Fruit fly (Drosophila melanogaster): ENCODE data around the gene Grx1.

Grx1 gene

dm6 chr3L:18822049-18822448 lies 47.0 kb upstream of the Grx1 start:
- TF ChIP-seq CHES-1-like (GFP tag; optimal IDR thresholded peaks at IDR 0.05) (no peak), Rx (GFP tag; IDR thresholded peaks at IDR 0.05) (no peak), ttk (GFP tag; IDR thresholded peaks at IDR 0.05) (no peak), pfk (GFP tag; optimal IDR thresholded peaks at IDR 0.05) (no peak), Sin3A (optimal IDR thresholded peaks at IDR 0.05) (no peak), dati (GFP tag; IDR thresholded peaks at IDR 0.05) (no peak), Nf-YA (GFP tag; IDR thresholded peaks at IDR 0.05) (no peak), chm (GFP tag; IDR thresholded peaks at IDR 0.05) (no peak), lola (GFP tag; optimal IDR thresholded peaks at IDR 0.05) (no peak), CG18599 (GFP tag; optimal IDR thresholded peaks at IDR 0.05) (no peak), kay (GFP tag; optimal IDR thresholded peaks at IDR 0.05) (no peak), CG7987 (GFP tag; optimal IDR thresholded peaks at IDR 0.05) (no peak), fd3F (GFP tag; optimal IDR thresholded peaks at IDR 0.05) (no peak), CG15601 (tag; optimal IDR thresholded peaks at IDR 0.05) (no peak), CG9727 (GFP tag; optimal IDR thresholded peaks at IDR 0.05) (no peak), ATbp (GFP tag; optimal IDR thresholded peaks at IDR 0.05) (no peak), CG6791 (GFP tag; IDR thresholded peaks at IDR 0.05; ENCODE audit: partially characterized antibody) (no peak), HHEX (GFP tag; optimal IDR thresholded peaks at IDR 0.05) (no peak)

dm6 chr3L:18822450-18823220 lies 46.4 kb upstream of the Grx1 start, which contains the start of gene Cat:
TSS of gene Cat (plus strand) at chr3L:18822604.
- TF ChIP-seq ash1 (GFP tag; optimal IDR thresholded peaks at IDR 0.05) (no peak), E2f2 (GFP tag; IDR thresholded peaks at IDR 0.05) (peak; percentile 28; the same call in 1 of the 2 replicates), CG6689 (GFP tag; IDR thresholded peaks at IDR 0.05) (no peak; the same call in none of the 2 replicates), HLHmδ (GFP tag; optimal IDR thresholded peaks at IDR 0.05) (no peak), da (GFP tag; optimal IDR thresholded peaks at IDR 0.05) (no peak), z (GFP tag; IDR thresholded peaks at IDR 0.05) (no peak), gce (GFP tag; IDR thresholded peaks at IDR 0.05) (no peak), CG10267 (tag; optimal IDR thresholded peaks at IDR 0.05) (peak; percentile 46), CG7357 (GFP tag; IDR thresholded peaks at IDR 0.05) (0 out of 3 replicates have a peak, but pooled peaks have one; percentile 21), CG6654 (GFP tag; optimal IDR thresholded peaks at IDR 0.05) (no peak), CG16813 (GFP tag; IDR thresholded peaks at IDR 0.05; ENCODE audit: partially characterized antibody) (no peak; the same call in 2 of the 3 replicates), CG13424 (tag; optimal IDR thresholded peaks at IDR 0.05) (peak; percentile 60), jigr1 (GFP tag; IDR thresholded peaks at IDR 0.05) (no peak), CG31224 (GFP tag; IDR thresholded peaks at IDR 0.05) (no peak), ind (GFP tag; optimal IDR thresholded peaks at IDR 0.05) (peak; percentile 45), CG15479 (GFP tag; optimal IDR thresholded peaks at IDR 0.05) (no peak), zen2 (GFP tag; IDR thresholded peaks at IDR 0.05; ENCODE audit: partially characterized antibody) (no peak; the same call in 2 of the 3 replicates), shn (GFP tag; optimal IDR thresholded peaks at IDR 0.05) (peak; percentile 30), Max (GFP tag; optimal IDR thresholded peaks at IDR 0.05) (peak; percentile 59), fd102C (GFP tag; optimal IDR thresholded peaks at IDR 0.05) (no peak), gsb (GFP tag; IDR thresholded peaks at IDR 0.05) (no peak), HLH54F (GFP tag; optimal IDR thresholded peaks at IDR 0.05) (no peak), CG7271 (tag; optimal IDR thresholded peaks at IDR 0.05) (no peak), wor (GFP tag; IDR thresholded peaks at IDR 0.05) (no peak), nerfin-2 (GFP tag; IDR thresholded peaks at IDR 0.05; ENCODE audit: partially characterized antibody) (peak; percentile 78; the same call in 1 of the 2 replicates), CG17385 (GFP tag; optimal IDR thresholded peaks at IDR 0.05) (peak; percentile 36), Sox100B (GFP tag; optimal IDR thresholded peaks at IDR 0.05) (peak; percentile 19), Six4 (GFP tag; optimal IDR thresholded peaks at IDR 0.05) (no peak), CG9727 (GFP tag; optimal IDR thresholded peaks at IDR 0.05) (peak; percentile 44), Camta (GFP tag; optimal IDR thresholded peaks at IDR 0.05) (no peak), Atf3 (GFP tag; optimal IDR thresholded peaks at IDR 0.05) (no peak), sd (tag; optimal IDR thresholded peaks at IDR 0.05) (peak; percentile 22)
